Fruit fly (Drosophila melanogaster) whole organism, prepupa: Measurements from ENCODE around the gene Ugt35B1.

Source experiments
- Blimp-1 ChIP-seq: fragments of 200-800 bp; sonication (Bioruptor generic); optimal IDR thresholded peaks from 3 replicates; lab custom pipeline; 2017; ENCODE audit warnings: missing biosample characterization, missing genetic modification characterization, mild to moderate bottlenecking, moderate library complexity, missing genetic modification reagents
- CG10631 ChIP-seq: fragments of 200-800 bp; sonication (Bioruptor generic); optimal IDR thresholded peaks from 2 replicates; lab custom pipeline; 2016; ENCODE audit warnings: missing biosample characterization, missing genetic modification characterization
- CG10669 ChIP-seq: fragments of 200-800 bp; sonication (Bioruptor generic); optimal IDR thresholded peaks from 3 replicates; lab custom pipeline; 2018; ENCODE audit warnings: missing biosample characterization, mild to moderate bottlenecking, missing genetic modification characterization, moderate library complexity
- CG11294 ChIP-seq: fragments of 200-800 bp; sonication (Bioruptor generic); IDR thresholded peaks from 2 replicates; pipeline ENCODE4 v1.3.6; 2022; ENCODE audit warnings: missing biosample characterization, missing genetic modification characterization
- CG15336 ChIP-seq: fragments of 200-800 bp; sonication (Bioruptor generic); IDR thresholded peaks from 2 replicates; pipeline ENCODE4 v1.3.6; 2022; ENCODE audit warnings: missing biosample characterization, missing genetic modification characterization
- CG16779 ChIP-seq: fragments of 200-800 bp; sonication (Bioruptor generic); optimal IDR thresholded peaks from 3 replicates; lab custom pipeline; 2017; ENCODE audit warnings: missing biosample characterization, mild to moderate bottlenecking, missing genetic modification characterization
- CG3032 ChIP-seq: fragments of 200-800 bp; optimal IDR thresholded peaks from 2 replicates; lab custom pipeline; 2019; ENCODE audit warnings: missing biosample characterization, mild to moderate bottlenecking, missing genetic modification characterization, moderate library complexity
- CG31627 ChIP-seq: fragments of 200-800 bp; sonication (Bioruptor generic); optimal IDR thresholded peaks from 3 replicates; lab custom pipeline; 2016; ENCODE audit warnings: missing biosample characterization, missing genetic modification characterization
- CG32006 ChIP-seq: fragments of 200-800 bp; sonication (Bioruptor generic); optimal IDR thresholded peaks from 3 replicates; lab custom pipeline; 2017; ENCODE audit warnings: missing biosample characterization, mild to moderate bottlenecking, missing genetic modification characterization
- CG4318 ChIP-seq: fragments of 200-800 bp; sonication (Bioruptor generic); optimal IDR thresholded peaks from 3 replicates; lab custom pipeline; 2017; ENCODE audit warnings: missing biosample characterization, mild to moderate bottlenecking, missing genetic modification characterization
- CG6163 ChIP-seq: fragments of 200-800 bp; sonication (Bioruptor generic); IDR thresholded peaks from 3 replicates; pipeline ENCODE4 v1.3.6; 2022; ENCODE audit warnings: missing biosample characterization, missing genetic modification characterization
- CG6808 ChIP-seq: fragments of 200-800 bp; sonication (Bioruptor generic); optimal IDR thresholded peaks from 3 replicates; lab custom pipeline; 2017; ENCODE audit warnings: missing biosample characterization, missing genetic modification characterization, mild to moderate bottlenecking, moderate library complexity, missing genetic modification reagents
- CG6854 ChIP-seq: fragments of 200-800 bp; sonication (Bioruptor generic); optimal IDR thresholded peaks from 2 replicates; lab custom pipeline; 2017; ENCODE audit warnings: missing biosample characterization, mild to moderate bottlenecking, missing genetic modification characterization
- CG8119 ChIP-seq: fragments of 200-800 bp; sonication (Bioruptor generic); IDR thresholded peaks from 3 replicates; pipeline ENCODE4 v1.3.6; 2022; ENCODE audit warnings: missing biosample characterization, missing genetic modification characterization
- CG8319 ChIP-seq: fragments of 200-800 bp; sonication (Bioruptor generic); optimal IDR thresholded peaks from 3 replicates; lab custom pipeline; 2016; ENCODE audit warnings: missing biosample characterization, missing genetic modification characterization
- CG8632 ChIP-seq: fragments of 200-800 bp; sonication (Bioruptor generic); optimal IDR thresholded peaks from 3 replicates; lab custom pipeline; 2016; ENCODE audit warnings: missing biosample characterization, missing genetic modification characterization
- CG9139 ChIP-seq: fragments of 200-800 bp; sonication (Bioruptor generic); optimal IDR thresholded peaks from 3 replicates; lab custom pipeline; 2017; ENCODE audit warnings: missing biosample characterization, mild to moderate bottlenecking, missing genetic modification characterization
- Eip75B ChIP-seq: fragments of 200-800 bp; sonication (Bioruptor generic); optimal IDR thresholded peaks from 3 replicates; lab custom pipeline; 2016; ENCODE audit warnings: missing biosample characterization, missing genetic modification characterization
- Eip78C ChIP-seq: fragments of 200-800 bp; sonication (Bioruptor generic); peaks from one replicate; lab custom pipeline; 2016; ENCODE audit warnings: missing biosample characterization, missing genetic modification characterization
- Eip93F ChIP-seq: fragments of 200-800 bp; sonication (Bioruptor generic); optimal IDR thresholded peaks from 2 replicates; lab custom pipeline; 2016; ENCODE audit warnings: missing biosample characterization, mild to moderate bottlenecking, missing genetic modification characterization
- Ets21C ChIP-seq: fragments of 200-800 bp; sonication (Bioruptor generic); optimal IDR thresholded peaks from 3 replicates; lab custom pipeline; 2016; ENCODE audit warnings: missing biosample characterization, missing genetic modification characterization
- Ets96B ChIP-seq: fragments of 200-800 bp; optimal IDR thresholded peaks from 2 replicates; lab custom pipeline; 2019; ENCODE audit warnings: missing biosample characterization, mild to moderate bottlenecking, missing genetic modification characterization, moderate library complexity
- Hr38 ChIP-seq: sonication (Bioruptor generic); optimal IDR thresholded peaks from 2 replicates; lab custom pipeline; 2016; ENCODE audit warnings: missing biosample characterization, missing genetic modification characterization
- Hr4 ChIP-seq: fragments of 200-800 bp; sonication (Bioruptor generic); optimal IDR thresholded peaks from 3 replicates; lab custom pipeline; 2016; ENCODE audit warnings: missing biosample characterization, missing genetic modification characterization
- Lpt ChIP-seq: fragments of 200-800 bp; sonication (Bioruptor generic); optimal IDR thresholded peaks from 3 replicates; lab custom pipeline; 2016; ENCODE audit warnings: missing biosample characterization, missing genetic modification characterization
- Met ChIP-seq: fragments of 200-800 bp; sonication (Bioruptor generic); optimal IDR thresholded peaks from 3 replicates; lab custom pipeline; 2016; ENCODE audit warnings: missing biosample characterization, missing genetic modification characterization
- OdsH ChIP-seq: fragments of 200-800 bp; sonication (Bioruptor generic); optimal IDR thresholded peaks from 3 replicates; lab custom pipeline; 2016; ENCODE audit warnings: missing biosample characterization, missing genetic modification characterization
- Smox ChIP-seq: fragments of 200-800 bp; sonication (Bioruptor generic); optimal IDR thresholded peaks from 3 replicates; lab custom pipeline; 2016; ENCODE audit warnings: missing biosample characterization, missing genetic modification characterization
- Sox102F ChIP-seq: fragments of 200-800 bp; sonication (Bioruptor generic); optimal IDR thresholded peaks from 2 replicates; lab custom pipeline; 2016; ENCODE audit warnings: missing biosample characterization, mild to moderate bottlenecking, missing genetic modification characterization
- Sox14 ChIP-seq: fragments of 200-800 bp; sonication (Bioruptor generic); optimal IDR thresholded peaks from 3 replicates; lab custom pipeline; 2016; ENCODE audit warnings: missing biosample characterization, missing genetic modification characterization
- acj6 ChIP-seq: fragments of 200-800 bp; sonication (Bioruptor generic); optimal IDR thresholded peaks from 3 replicates; lab custom pipeline; 2016; ENCODE audit warnings: missing biosample characterization, missing genetic modification characterization
- cyc ChIP-seq: fragments of 200-800 bp; sonication (Bioruptor generic); optimal IDR thresholded peaks from 3 replicates; lab custom pipeline; 2016; ENCODE audit warnings: missing biosample characterization, missing genetic modification characterization
- dac ChIP-seq: fragments of 200-800 bp; sonication (Bioruptor generic); optimal IDR thresholded peaks from 2 replicates; lab custom pipeline; 2017; ENCODE audit warnings: missing biosample characterization, mild to moderate bottlenecking, missing genetic modification characterization
- esn ChIP-seq: fragments of 200-800 bp; sonication (Bioruptor generic); optimal IDR thresholded peaks from 2 replicates; lab custom pipeline; 2016; ENCODE audit warnings: missing biosample characterization, mild to moderate bottlenecking, missing genetic modification characterization, moderate library complexity
- fd85E ChIP-seq: fragments of 200-800 bp; sonication (Bioruptor generic); optimal IDR thresholded peaks from 3 replicates; lab custom pipeline; 2016; ENCODE audit warnings: missing biosample characterization, missing genetic modification characterization
- fkh ChIP-seq: fragments of 200-800 bp; sonication (Bioruptor generic); optimal IDR thresholded peaks from 3 replicates; lab custom pipeline; 2017; ENCODE audit warnings: missing biosample characterization, mild to moderate bottlenecking, missing genetic modification characterization, moderate library complexity
- lz ChIP-seq: fragments of 200-800 bp; sonication (Bioruptor generic); optimal IDR thresholded peaks from 3 replicates; lab custom pipeline; 2016; ENCODE audit warnings: missing biosample characterization, missing genetic modification characterization
- net ChIP-seq: fragments of 200-800 bp; sonication (Bioruptor generic); optimal IDR thresholded peaks from 3 replicates; lab custom pipeline; 2016; ENCODE audit warnings: missing biosample characterization, missing genetic modification characterization
- spab ChIP-seq: fragments of 200-800 bp; sonication (Bioruptor generic); optimal IDR thresholded peaks from 2 replicates; lab custom pipeline; 2017; ENCODE audit warnings: missing biosample characterization, mild to moderate bottlenecking, missing genetic modification characterization, missing genetic modification reagents
- ss ChIP-seq, 2 experiments: fragments of 200-800 bp; sonication (Bioruptor generic); optimal IDR thresholded peaks; 2 replicates in 1 of 2; 3 replicates in 1 of 2; lab custom pipeline; 2017 to 2018; ENCODE audit warnings: mild to moderate bottlenecking in 2 of 2, missing biosample characterization in 2 of 2, missing genetic modification characterization in 2 of 2, moderate library complexity in 1 of 2
- topi ChIP-seq: fragments of 200-800 bp; sonication (Bioruptor generic); optimal IDR thresholded peaks from 3 replicates; lab custom pipeline; 2016; ENCODE audit warnings: missing biosample characterization, missing genetic modification characterization
- vri ChIP-seq: fragments of 200-800 bp; sonication (Bioruptor generic); optimal IDR thresholded peaks from 3 replicates; lab custom pipeline; 2016; ENCODE audit warnings: missing biosample characterization, mild to moderate bottlenecking, missing genetic modification characterization

The Ugt35B1 gene

DNA sequence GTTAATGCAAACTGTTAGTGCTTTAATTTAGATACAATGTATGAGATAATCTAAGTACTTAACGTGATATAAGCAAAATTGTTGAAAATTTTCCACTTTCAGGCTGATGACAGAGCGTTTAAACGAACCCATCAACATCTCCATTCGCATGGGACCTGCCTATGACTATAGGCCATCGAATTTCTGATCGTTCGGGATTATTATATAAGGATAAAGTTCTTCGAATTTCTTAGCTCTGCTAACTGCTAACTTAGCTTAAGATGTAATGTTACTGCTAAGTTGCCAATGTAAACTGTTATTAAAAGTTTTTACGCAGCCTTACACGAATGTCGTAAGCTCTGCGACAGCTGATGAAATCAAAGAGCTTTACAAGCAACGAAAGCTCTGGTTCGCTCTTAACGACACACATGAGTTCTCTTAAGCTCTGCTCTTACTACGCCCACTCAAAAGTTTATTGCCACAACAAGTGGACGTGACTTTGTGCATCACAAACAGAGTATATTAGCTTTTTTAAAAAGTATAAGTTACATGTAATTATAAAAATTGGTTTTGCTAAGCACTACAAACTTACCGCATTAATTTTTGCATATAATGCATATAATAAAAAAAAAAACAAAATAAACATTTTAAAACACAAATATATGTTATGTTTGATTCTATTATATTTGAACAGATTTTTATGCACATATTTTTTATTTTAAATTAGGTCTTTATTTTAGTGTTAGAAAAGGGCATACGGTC lies 26.8 kb upstream of the Ugt35B1 start (continued):
- TF ChIP-seq topi: peak; percentile 99
- peak; percentile 96 for TF ChIP-seq net (GFP tag; lab: Kevin White, UChicago)
- peak; percentile 94 for TF ChIP-seq CG8319
- peak; percentile 80 for TF ChIP-seq vri (GFP tag; lab: Kevin White, UChicago)
- TF ChIP-seq CG6163 (GFP tag; lab: Robert Waterston, UW): peak; percentile 97
- peak; percentile 99 for TF ChIP-seq CG15336
- peak in 1 of 2 experiments; percentile 99 for TF ChIP-seq ss (GFP tag; optimal IDR thresholded peaks at IDR 0.05; lab: Kevin White, UChicago)
- TF ChIP-seq Ets96B (tag; lab: Kevin White, UChicago): peak; percentile 92
- TF ChIP-seq Smox (GFP tag; lab: Kevin White, UChicago): peak; percentile 96
- peak; percentile 97 for TF ChIP-seq Eip75B
- TF ChIP-seq CG8119 (GFP tag; lab: Robert Waterston, UW): peak; percentile 100
- peak; percentile 73 for TF ChIP-seq fkh (GFP tag; lab: Kevin White, UChicago)
- peak; percentile 98 for TF ChIP-seq OdsH (GFP tag; lab: Kevin White, UChicago)
- peak; percentile 95 for TF ChIP-seq CG3032 (tag; lab: Kevin White, UChicago)
- peak; percentile 97 for TF ChIP-seq lz (GFP tag; lab: Kevin White, UChicago)
- TF ChIP-seq Blimp-1: peak; percentile 100
- peak; percentile 100 for TF ChIP-seq CG4318 (GFP tag; lab: Kevin White, UChicago)
- TF ChIP-seq spab (GFP tag; lab: Kevin White, UChicago): peak; percentile 98
- TF ChIP-seq Hr4 (GFP tag; lab: Kevin White, UChicago): peak; percentile 98
- TF ChIP-seq CG10669 (GFP tag; lab: Kevin White, UChicago): peak; percentile 96
- peak; percentile 95 for TF ChIP-seq Sox102F (GFP tag; lab: Kevin White, UChicago)
- peak; percentile 79 for TF ChIP-seq fd85E
- TF ChIP-seq CG16779 (tag; lab: Kevin White, UChicago): peak; percentile 97
- TF ChIP-seq cyc (GFP tag; lab: Kevin White, UChicago): peak; percentile 96
- TF ChIP-seq CG6854 (GFP tag; lab: Kevin White, UChicago): peak; percentile 98
- peak; percentile 96 for TF ChIP-seq Sox14 (GFP tag; lab: Kevin White, UChicago)
- TF ChIP-seq CG10631 (GFP tag; lab: Kevin White, UChicago): peak; percentile 99
- TF ChIP-seq Ets21C (GFP tag; lab: Kevin White, UChicago): peak; percentile 86
- peak; percentile 95 for TF ChIP-seq CG31627 (GFP tag; lab: Kevin White, UChicago)
- peak; percentile 98 for TF ChIP-seq CG11294 (GFP tag; lab: Robert Waterston, UW)
- peak; percentile 99 for TF ChIP-seq CG8632
- TF ChIP-seq CG9139 (GFP tag; lab: Kevin White, UChicago): peak; percentile 99
- peak; percentile 100 for TF ChIP-seq CG32006 (GFP tag; lab: Kevin White, UChicago)
- peak; percentile 97 for TF ChIP-seq dac (GFP tag; lab: Kevin White, UChicago)
- TF ChIP-seq Eip78C: peak; percentile 100
- TF ChIP-seq Eip93F: peak; percentile 85
- peak; percentile 98 for TF ChIP-seq Lpt (GFP tag; lab: Kevin White, UChicago)
- TF ChIP-seq, all 60 proteins: peak for 59

DNA sequence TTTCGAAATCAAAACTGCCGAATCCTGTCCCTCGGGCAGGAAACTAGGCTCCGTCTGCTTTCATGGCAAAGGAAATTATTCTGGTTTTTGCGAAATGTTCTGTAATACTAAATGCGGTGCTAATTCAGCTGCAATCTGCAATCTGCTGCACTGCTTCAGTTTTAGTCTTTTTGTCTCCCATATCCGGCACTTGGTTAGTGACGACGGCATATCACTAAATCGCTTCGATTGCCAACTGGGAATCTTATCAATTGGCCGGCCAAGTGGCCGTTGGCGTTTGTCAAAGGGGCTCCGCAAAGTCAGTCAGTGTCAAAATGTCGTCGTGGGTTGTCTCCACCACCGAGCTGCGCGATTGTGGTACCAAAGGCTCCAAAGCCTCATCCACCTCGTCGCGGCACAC lies 25.7 kb upstream of the Ugt35B1 start, which contains the start of gene CG18577:
Gene CG18577 (plus strand): TSS at position 301 of the 400 bp plus-strand sequence.
- TF ChIP-seq CG9139 (GFP tag; lab: Kevin White, UChicago) (no peak), CG15336 (no peak), Eip93F (no peak), CG31627 (GFP tag; lab: Kevin White, UChicago) (no peak), Eip75B (no peak), Blimp-1 (no peak), esn (GFP tag; lab: Kevin White, UChicago) (no peak), CG8319 (no peak), topi (no peak), CG6163 (GFP tag; lab: Robert Waterston, UW) (no peak), vri (GFP tag; lab: Kevin White, UChicago) (no peak), CG6808 (GFP tag; lab: Kevin White, UChicago) (no peak), Met (no peak), Hr38 (GFP tag; lab: Kevin White, UChicago) (no peak), lz (GFP tag; lab: Kevin White, UChicago) (no peak), acj6 (no peak)
